Fruit fly (Drosophila melanogaster) whole organism, embryonic: ENCODE results near the gene CG34354.
A peak's percentile ranks its signal among the peaks of the same experiment; 100 is the strongest.

ENCODE experiments used
- Atf3 ChIP-seq: fragments of 200-800 bp; sonication (Bioruptor generic); optimal IDR thresholded peaks from 3 replicates; lab custom pipeline; 2016; ENCODE audit warnings: missing biosample characterization, missing genetic modification characterization
- Atf6 ChIP-seq: fragments of 200-800 bp; sonication (Bioruptor generic); IDR thresholded peaks from 2 replicates; pipeline ENCODE4 v1.3.6; 2022; ENCODE audit warnings: missing biosample characterization, missing genetic modification characterization
- B-H1 ChIP-seq: fragments of 200-800 bp; sonication (Bioruptor generic); IDR thresholded peaks from 3 replicates; pipeline ENCODE4 v1.3.6; 2022; ENCODE audit warnings: missing biosample characterization, missing genetic modification characterization
- B-H2 ChIP-seq: fragments of 200-800 bp; sonication (Bioruptor generic); optimal IDR thresholded peaks from 2 replicates; lab custom pipeline; 2018; ENCODE audit warnings: missing biosample characterization, mild to moderate bottlenecking, missing genetic modification characterization
- BEAF-32 ChIP-seq: fragments of 200-800 bp; sonication (Bioruptor generic); optimal IDR thresholded peaks from 3 replicates; lab custom pipeline; 2017; ENCODE audit warnings: missing biosample characterization, missing genetic modification characterization, mild to moderate bottlenecking, moderate library complexity, missing genetic modification reagents
- CG1024 ChIP-seq: fragments of 200-800 bp; sonication (Bioruptor generic); IDR thresholded peaks from 2 replicates; pipeline ENCODE4 v1.3.6; 2022; ENCODE audit warnings: missing biosample characterization, missing genetic modification characterization
- CG10274 ChIP-seq: fragments of 200-800 bp; sonication (Bioruptor generic); optimal IDR thresholded peaks from 3 replicates; lab custom pipeline; 2017; ENCODE audit warnings: missing biosample characterization, mild to moderate bottlenecking, missing genetic modification characterization
- CG11085 ChIP-seq: fragments of 200-800 bp; sonication (Bioruptor generic); IDR thresholded peaks from 2 replicates; pipeline ENCODE4 v1.3.6; 2022; ENCODE audit warnings: missing biosample characterization, missing genetic modification characterization
- CG11504 ChIP-seq: fragments of 200-800 bp; sonication (Bioruptor generic); optimal IDR thresholded peaks from 3 replicates; lab custom pipeline; 2019; ENCODE audit warnings: missing biosample characterization, mild to moderate bottlenecking, missing genetic modification characterization, moderate library complexity
- CG12071 ChIP-seq: fragments of 200-800 bp; sonication (Bioruptor generic); optimal IDR thresholded peaks from 3 replicates; lab custom pipeline; 2018; ENCODE audit warnings: missing biosample characterization, mild to moderate bottlenecking, missing genetic modification characterization
- CG12659 ChIP-seq: fragments of 200-800 bp; sonication (Bioruptor generic); optimal IDR thresholded peaks from 3 replicates; lab custom pipeline; 2017; ENCODE audit warnings: mild to moderate bottlenecking, missing biosample characterization, missing genetic modification reagents, missing genetic modification characterization
- CG13894 ChIP-seq: fragments of 200-800 bp; sonication (Bioruptor generic); optimal IDR thresholded peaks from 3 replicates; lab custom pipeline; 2018; ENCODE audit warnings: missing biosample characterization, mild to moderate bottlenecking, missing genetic modification characterization, moderate library complexity
- CG14860 ChIP-seq: fragments of 200-800 bp; sonication (Bioruptor generic); IDR thresholded peaks from 3 replicates; pipeline ENCODE4 v1.3.6; 2022; ENCODE audit warnings: missing biosample characterization, missing genetic modification characterization; ENCODE audit not compliant: partially characterized antibody
- CG15269 ChIP-seq: fragments of 200-800 bp; sonication (Bioruptor generic); optimal IDR thresholded peaks from 2 replicates; lab custom pipeline; 2018; ENCODE audit warnings: missing biosample characterization, mild to moderate bottlenecking, missing genetic modification characterization, moderate library complexity
- CG1602 ChIP-seq: fragments of 200-800 bp; sonication (Bioruptor generic); optimal IDR thresholded peaks from 3 replicates; lab custom pipeline; 2016; ENCODE audit warnings: missing biosample characterization, missing genetic modification characterization
- CG17328 ChIP-seq: fragments of 200-800 bp; sonication (Bioruptor generic); IDR thresholded peaks from 2 replicates; pipeline ENCODE4 v1.3.6; 2022; ENCODE audit warnings: missing biosample characterization, missing genetic modification characterization
- CG17802 ChIP-seq: fragments of 200-800 bp; sonication (Bioruptor generic); optimal IDR thresholded peaks from 2 replicates; lab custom pipeline; 2018; ENCODE audit warnings: missing biosample characterization, mild to moderate bottlenecking, missing genetic modification characterization, moderate library complexity
- CG1792 ChIP-seq: fragments of 200-800 bp; sonication (Bioruptor generic); optimal IDR thresholded peaks from 2 replicates; lab custom pipeline; 2016; ENCODE audit warnings: missing biosample characterization, missing genetic modification characterization
- CG3847 ChIP-seq: fragments of 200-800 bp; sonication (Bioruptor generic); IDR thresholded peaks from 2 replicates; pipeline ENCODE4 v1.3.6; 2022; ENCODE audit warnings: missing biosample characterization, missing genetic modification characterization
- CG3995 ChIP-seq: fragments of 200-800 bp; sonication (Bioruptor generic); optimal IDR thresholded peaks from 3 replicates; lab custom pipeline; 2016; ENCODE audit warnings: missing biosample characterization, missing genetic modification characterization
- CG6765 ChIP-seq: fragments of 200-800 bp; sonication (Bioruptor generic); optimal IDR thresholded peaks from 3 replicates; lab custom pipeline; 2017; ENCODE audit warnings: missing biosample characterization, mild to moderate bottlenecking, missing genetic modification characterization
- CG7556 ChIP-seq: fragments of 200-800 bp; sonication (Bioruptor generic); optimal IDR thresholded peaks from 2 replicates; lab custom pipeline; 2017; ENCODE audit warnings: missing biosample characterization, mild to moderate bottlenecking, missing genetic modification characterization
- CG8924 ChIP-seq: fragments of 200-800 bp; optimal IDR thresholded peaks from 3 replicates; lab custom pipeline; 2019; ENCODE audit warnings: missing biosample characterization, mild to moderate bottlenecking, missing genetic modification characterization, moderate library complexity
- Camta ChIP-seq: fragments of 200-800 bp; sonication (Bioruptor generic); optimal IDR thresholded peaks from 2 replicates; lab custom pipeline; 2016; ENCODE audit warnings: missing biosample characterization, missing genetic modification characterization
- Doc2 ChIP-seq: fragments of 200-800 bp; sonication (Bioruptor generic); IDR thresholded peaks from 2 replicates; pipeline ENCODE4 v1.3.6; 2022; ENCODE audit warnings: missing biosample characterization, missing genetic modification characterization
- E2f2 ChIP-seq: fragments of 200-800 bp; sonication (Bioruptor generic); IDR thresholded peaks from 2 replicates; pipeline ENCODE4 v1.3.6; 2022; ENCODE audit warnings: missing biosample characterization, missing genetic modification characterization
- ERR ChIP-seq: fragments of 200-800 bp; sonication (Bioruptor generic); optimal IDR thresholded peaks from 2 replicates; lab custom pipeline; 2016; ENCODE audit warnings: missing biosample characterization, missing genetic modification characterization
- Ets65A ChIP-seq: fragments of 200-800 bp; sonication (Bioruptor generic); peaks from one replicate; lab custom pipeline; 2016; ENCODE audit warnings: missing biosample characterization, missing genetic modification characterization
- HLHmδ ChIP-seq: fragments of 200-800 bp; sonication (Bioruptor generic); optimal IDR thresholded peaks from 2 replicates; lab custom pipeline; 2018; ENCODE audit warnings: missing biosample characterization, mild to moderate bottlenecking, missing genetic modification characterization, moderate library complexity
- Hand ChIP-seq: fragments of 200-800 bp; sonication (Bioruptor generic); optimal IDR thresholded peaks from 2 replicates; lab custom pipeline; 2017; ENCODE audit warnings: mild to moderate bottlenecking, missing biosample characterization, missing genetic modification reagents, missing genetic modification characterization
- Hr39 ChIP-seq: fragments of >200 bp; optimal IDR thresholded peaks from 2 replicates; lab custom pipeline; 2017
- Hsf ChIP-seq: fragments of 200-800 bp; sonication (Bioruptor generic); optimal IDR thresholded peaks from 3 replicates; lab custom pipeline; 2016; ENCODE audit warnings: missing biosample characterization, missing genetic modification characterization
- MBD-R2 ChIP-seq: fragments of 200-800 bp; sonication (Bioruptor generic); IDR thresholded peaks from 2 replicates; pipeline ENCODE4 v1.3.6; 2022; ENCODE audit warnings: missing biosample characterization, missing genetic modification characterization
- Mad ChIP-seq: fragments of 200-800 bp; sonication (Bioruptor generic); optimal IDR thresholded peaks from 2 replicates; lab custom pipeline; 2016; ENCODE audit warnings: missing biosample characterization, missing genetic modification characterization
- az2 ChIP-seq: fragments of 200-800 bp; sonication (Bioruptor generic); optimal IDR thresholded peaks from 3 replicates; lab custom pipeline; 2016; ENCODE audit warnings: missing biosample characterization, missing genetic modification characterization
- bowl ChIP-seq: fragments of 200-800 bp; sonication (Bioruptor generic); IDR thresholded peaks from 2 replicates; pipeline ENCODE4 v1.3.6; 2022; ENCODE audit warnings: missing biosample characterization, missing genetic modification characterization
- chm ChIP-seq: fragments of 200-800 bp; sonication (Bioruptor generic); IDR thresholded peaks from 2 replicates; pipeline ENCODE4 v1.3.6; 2022; ENCODE audit warnings: missing biosample characterization, missing genetic modification characterization
- danr ChIP-seq: fragments of 200-800 bp; sonication (Bioruptor generic); IDR thresholded peaks from 2 replicates; pipeline ENCODE4 v1.3.6; 2022; ENCODE audit warnings: missing biosample characterization, missing genetic modification characterization
- dm ChIP-seq: fragments of 200-800 bp; sonication (Bioruptor generic); optimal IDR thresholded peaks from 3 replicates; lab custom pipeline; 2016; ENCODE audit warnings: missing biosample characterization, missing genetic modification characterization
- inv ChIP-seq: fragments of 200-800 bp; sonication (Bioruptor generic); IDR thresholded peaks from 2 replicates; pipeline ENCODE4 v1.3.6; 2022; ENCODE audit warnings: missing biosample characterization, missing genetic modification characterization; ENCODE audit not compliant: partially characterized antibody
- kni ChIP-seq: fragments of 200-800 bp; sonication (Bioruptor generic); optimal IDR thresholded peaks from 3 replicates; lab custom pipeline; 2017; ENCODE audit warnings: mild to moderate bottlenecking, missing biosample characterization, missing genetic modification reagents, missing genetic modification characterization
- knrl ChIP-seq: fragments of 200-800 bp; sonication (Bioruptor generic); IDR thresholded peaks from 3 replicates; pipeline ENCODE4 v1.3.6; 2022; ENCODE audit warnings: missing biosample characterization, missing genetic modification characterization; ENCODE audit not compliant: partially characterized antibody
- lab ChIP-seq: fragments of 200-800 bp; sonication (Bioruptor generic); optimal IDR thresholded peaks from 3 replicates; lab custom pipeline; 2017; ENCODE audit warnings: missing biosample characterization, missing genetic modification characterization, mild to moderate bottlenecking, moderate library complexity, missing genetic modification reagents
- mirr ChIP-seq: fragments of 200-800 bp; sonication (Bioruptor generic); optimal IDR thresholded peaks from 3 replicates; lab custom pipeline; 2018; ENCODE audit warnings: missing biosample characterization, mild to moderate bottlenecking, missing genetic modification characterization
- pan ChIP-seq, 4 experiments: fragments of >200 bp in 3 of 4; fragments of 200-800 bp in 1 of 4; sonication (Bioruptor generic) in 1 of 4; optimal IDR thresholded peaks in 3 of 4; IDR thresholded peaks in 1 of 4; 2 replicates each; pipeline versions ENCODE4 v1.3.6 to Lab custom; 2017 to 2022; ENCODE audit warnings: missing biosample characterization in 2 of 4, missing genetic modification characterization in 2 of 4, mixed read lengths in 1 of 4
- psq ChIP-seq: fragments of 200-800 bp; sonication (Bioruptor generic); optimal IDR thresholded peaks from 2 replicates; lab custom pipeline; 2017; ENCODE audit warnings: missing biosample characterization, missing genetic modification characterization
- slbo ChIP-seq: fragments of 200-800 bp; sonication (Bioruptor generic); IDR thresholded peaks from 2 replicates; pipeline ENCODE4 v1.3.6; 2022; ENCODE audit warnings: missing biosample characterization, missing genetic modification characterization
- sqz ChIP-seq: fragments of 200-800 bp; sonication (Bioruptor generic); optimal IDR thresholded peaks from 3 replicates; lab custom pipeline; 2018; ENCODE audit warnings: missing biosample characterization, mild to moderate bottlenecking, missing genetic modification characterization
- sug ChIP-seq: fragments of 200-800 bp; optimal IDR thresholded peaks from 2 replicates; lab custom pipeline; 2019; ENCODE audit warnings: missing biosample characterization, mild to moderate bottlenecking, missing genetic modification characterization, moderate library complexity
- ttk ChIP-seq: fragments of 200-800 bp; sonication (Bioruptor generic); IDR thresholded peaks from 2 replicates; pipeline ENCODE4 v2.1.2; 2022; ENCODE audit warnings: missing biosample characterization, missing genetic modification characterization
- vnd ChIP-seq: fragments of 200-800 bp; sonication (Bioruptor generic); IDR thresholded peaks from 3 replicates; pipeline ENCODE4 v1.3.6; 2022; ENCODE audit warnings: missing biosample characterization, missing genetic modification characterization; ENCODE audit not compliant: partially characterized antibody

The CG34354 gene

DNA sequence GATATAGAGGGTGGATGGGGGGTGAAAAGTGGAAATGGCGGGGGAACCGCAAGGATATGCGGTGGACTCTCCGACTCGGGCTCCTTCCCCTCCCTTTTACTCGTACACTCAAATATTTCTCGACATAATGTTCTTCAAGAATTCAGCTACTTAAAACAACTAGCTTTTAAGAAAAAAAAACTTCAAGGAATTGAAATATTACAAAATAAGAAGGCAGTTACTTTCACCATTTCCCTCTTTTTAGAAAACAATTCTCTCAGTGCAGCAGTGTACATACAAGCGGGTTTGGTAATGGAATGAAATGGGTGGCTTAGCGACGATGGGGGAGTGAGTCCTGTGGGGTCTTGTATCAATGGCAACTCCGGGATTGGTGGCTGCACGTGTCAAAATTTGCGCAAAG is 28.6 kb upstream of the CG34354 start (continued):
- TF ChIP-seq dm (GFP tag; lab: Kevin White, UChicago) (no peak), CG1792 (GFP tag; lab: Kevin White, UChicago) (no peak), slbo (peak; percentile 51), CG12659 (GFP tag; lab: Kevin White, UChicago) (peak; percentile 32), CG1024 (GFP tag; lab: Robert Waterston, UW) (no peak), CG13894 (tag; lab: Kevin White, UChicago) (peak; percentile 50), CG14860 (no peak), CG11504 (peak; percentile 66), ERR (GFP tag; lab: Kevin White, UChicago) (no peak), inv (GFP tag; lab: Robert Waterston, UW) (no peak), CG17802 (no peak), bowl (GFP tag; lab: Robert Waterston, UW) (no peak), danr (GFP tag; lab: Robert Waterston, UW) (no peak), az2 (peak; percentile 10), sqz (GFP tag; lab: Kevin White, UChicago) (no peak), Hr39 (no peak), E2f2 (GFP tag; lab: Robert Waterston, UW) (0 out of 2 replicates have a peak, but pooled peaks have one; percentile 17), Atf3 (GFP tag; lab: Kevin White, UChicago) (no peak), CG17328 (GFP tag; lab: Robert Waterston, UW) (no peak), pan (optimal IDR thresholded peaks at IDR 0.05; lab: Kevin White, UChicago) (no peak), pan (GFP tag; optimal IDR thresholded peaks at IDR 0.05 in 1 of 2, IDR thresholded peaks at IDR 0.05 in 1 of 2) (peak in 1 of 2 experiments; percentile 14), Ets65A (GFP tag; lab: Kevin White, UChicago) (peak; percentile 50), ttk (0 out of 2 replicates have a peak, but pooled peaks have one; percentile 27), CG8924 (tag; lab: Kevin White, UChicago) (peak; percentile 1), CG7556 (GFP tag; lab: Kevin White, UChicago) (peak; percentile 39), CG1602 (GFP tag; lab: Kevin White, UChicago) (no peak), Hand (GFP tag; lab: Kevin White, UChicago) (peak; percentile 38), CG10274 (GFP tag; lab: Kevin White, UChicago) (no peak), HLHmδ (GFP tag; lab: Kevin White, UChicago) (no peak), CG3847 (GFP tag; lab: Robert Waterston, UW) (0 out of 2 replicates have a peak, but pooled peaks have one; percentile 20), Camta (no peak), vnd (no peak), Mad (GFP tag; lab: Kevin White, UChicago) (no peak), sug (tag; lab: Kevin White, UChicago) (no peak), psq (no peak), CG11085 (GFP tag; lab: Robert Waterston, UW) (no peak), CG3995 (no peak), Atf6 (GFP tag; lab: Robert Waterston, UW) (peak; percentile 27; the same call in 1 of the 2 replicates), Hsf (GFP tag; lab: Kevin White, UChicago) (peak; percentile 27), CG12071 (GFP tag; lab: Kevin White, UChicago) (peak; percentile 19), B-H1 (no peak), lab (GFP tag; lab: Kevin White, UChicago) (peak; percentile 84), Doc2 (GFP tag; lab: Robert Waterston, UW) (no peak), kni (GFP tag; lab: Kevin White, UChicago) (no peak), chm (GFP tag; lab: Robert Waterston, UW) (no peak), CG6765 (no peak), CG15269 (tag; lab: Kevin White, UChicago) (peak; percentile 54), knrl (GFP tag; lab: Robert Waterston, UW) (no peak), MBD-R2 (GFP tag; lab: Robert Waterston, UW) (peak; percentile 20; the same call in 1 of the 2 replicates), mirr (GFP tag; lab: Kevin White, UChicago) (no peak), BEAF-32 (no peak), B-H2 (GFP tag; lab: Kevin White, UChicago) (no peak)
